Fruit fly (Drosophila melanogaster) whole organism, adult: ENCODE measurements around the gene Prp6.

Source experiments
- CG5204 ChIP-seq: fragments of 200-800 bp; sonication (Bioruptor generic); optimal IDR thresholded peaks from 2 replicates; lab custom pipeline; 2016; ENCODE audit warnings: missing biosample characterization, missing genetic modification characterization
- Hr96 ChIP-seq: fragments of 200-800 bp; sonication (Bioruptor generic); optimal IDR thresholded peaks from 2 replicates; lab custom pipeline; 2016; ENCODE audit warnings: missing biosample characterization, missing genetic modification characterization
- pad ChIP-seq: fragments of 200-800 bp; sonication (Bioruptor generic); optimal IDR thresholded peaks from 3 replicates; lab custom pipeline; 2017; ENCODE audit warnings: missing biosample characterization, missing genetic modification characterization, mild to moderate bottlenecking, moderate library complexity, missing genetic modification reagents

- no peak for TF ChIP-seq pad
- no peak for TF ChIP-seq Hr96 (GFP tag; lab: Kevin White, UChicago)
- TF ChIP-seq CG5204: no peak
Observed at dm6 chr3L:18911082-18911481, 5.9 kb downstream of the Prp6 start, which contains the start of gene Ir75d.
